Worm (Caenorhabditis elegans) whole organism, young adult: ENCODE results near the gene F02E11.3.

ENCODE experiments used
- F22D6.2 ChIP-seq: sonication (generic microtip); optimal IDR thresholded peaks from 2 replicates; lab custom pipeline; 2016; ENCODE audit warnings: mild to moderate bottlenecking, missing genetic modification characterization, missing compliant biosample characterization
- ZK185.1 ChIP-seq: sonication (generic microtip); optimal IDR thresholded peaks from 2 replicates; lab custom pipeline; 2016; ENCODE audit warnings: mild to moderate bottlenecking, missing genetic modification characterization, missing compliant biosample characterization; ENCODE audit not compliant: poor library complexity, severe bottlenecking
- madf-10 ChIP-seq: sonication (generic microtip); optimal IDR thresholded peaks from 2 replicates; lab custom pipeline; 2016; ENCODE audit warnings: mild to moderate bottlenecking, missing genetic modification characterization, missing compliant biosample characterization
- mcd-1 ChIP-seq: fragments of 200-800 bp; sonication (Bioruptor generic); IDR thresholded peaks from 2 replicates; pipeline ENCODE4 v1.3.6; 2022; ENCODE audit warnings: missing genetic modification reagents, missing genetic modification characterization, missing compliant biosample characterization
- sea-2 ChIP-seq: fragments of 200-800 bp; sonication (Bioruptor generic); IDR thresholded peaks from 2 replicates; pipeline ENCODE4 v1.3.6; 2022; ENCODE audit warnings: missing genetic modification characterization, missing compliant biosample characterization
- snpc-3.4 ChIP-seq: sonication (generic microtip); optimal IDR thresholded peaks from 2 replicates; lab custom pipeline; 2017; ENCODE audit warnings: missing genetic modification characterization, mild to moderate bottlenecking, missing compliant biosample characterization, antibody characterized with exemption, moderate library complexity, missing genotype, missing genetic modification reagents
- ztf-22 ChIP-seq: fragments of 200-800 bp; sonication (Bioruptor generic); optimal IDR thresholded peaks from 2 replicates; lab custom pipeline; 2018; ENCODE audit warnings: mild to moderate bottlenecking, missing genetic modification characterization, moderate library complexity, missing compliant biosample characterization

ce11 chrII:3274923-3275322 is at the start of gene F02E11.3:
- TF ChIP-seq sea-2 (GFP tag; lab: Robert Waterston, UW): no peak
- TF ChIP-seq snpc-3.4 (tag; lab: Kevin White, UChicago): no peak
- TF ChIP-seq madf-10 (tag; lab: Kevin White, UChicago): no peak
- no peak for TF ChIP-seq F22D6.2 (tag; lab: Kevin White, UChicago)
- TF ChIP-seq ZK185.1 (tag; lab: Kevin White, UChicago): no peak
- TF ChIP-seq ztf-22: no peak
- no peak for TF ChIP-seq mcd-1 (GFP tag; lab: Robert Waterston, UW)
